Worm (Caenorhabditis elegans): ENCODE data around the gene pgph-2.

DNA sequence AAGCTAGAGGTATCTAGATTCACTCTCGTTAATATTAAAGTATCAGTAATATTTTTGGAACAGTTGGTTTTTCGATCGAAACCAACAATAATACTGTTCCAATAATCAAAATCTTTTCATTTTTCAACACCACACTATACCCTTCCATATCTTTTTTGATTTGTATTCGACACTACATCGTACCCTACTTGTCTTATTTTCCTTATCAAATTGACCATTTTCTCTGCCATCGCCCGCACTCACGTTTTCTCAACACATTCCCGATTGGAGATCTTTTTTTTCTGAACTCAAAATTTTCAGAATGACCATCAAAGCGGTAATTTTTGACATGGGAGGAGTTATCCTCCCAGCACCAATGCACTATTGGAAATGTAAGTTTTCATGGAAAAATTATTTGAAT, 17.4 kb upstream of the pgph-2 start, which contains the start of gene acds-10:
- TF ChIP-seq nhr-11 (tag; optimal IDR thresholded peaks at IDR 0.05) (no peak), unc-39 (tag; optimal IDR thresholded peaks at IDR 0.05) (no peak), sma-9 (GFP tag; optimal IDR thresholded peaks at IDR 0.05) (no peak), sma-9 (tag; optimal IDR thresholded peaks at IDR 0.05) (no peak), skn-1 (tag; optimal IDR thresholded peaks at IDR 0.05) (no peak), elt-3 (tag; optimal IDR thresholded peaks at IDR 0.05) (no peak), zag-1 (tag; optimal IDR thresholded peaks at IDR 0.05) (no peak), ceh-16 (tag; optimal IDR thresholded peaks at IDR 0.05) (no peak), ZK546.5 (tag; optimal IDR thresholded peaks at IDR 0.05) (no peak), nhr-237 (tag; optimal IDR thresholded peaks at IDR 0.05) (no peak), nhr-10 (tag; optimal IDR thresholded peaks at IDR 0.05) (no peak), blmp-1 (tag; optimal IDR thresholded peaks at IDR 0.05; ENCODE audit: insufficient read depth) (no peak), sem-4 (tag; optimal IDR thresholded peaks at IDR 0.05) (no peak), unc-62 (GFP tag; optimal IDR thresholded peaks at IDR 0.05) (no peak)
